Worm (Caenorhabditis elegans) whole organism, midembryonic: ENCODE results near the gene str-79.

ENCODE experiments used
- T22C8.4 ChIP-seq: fragments of 200-800 bp; sonication (Bioruptor generic); IDR thresholded peaks from 2 replicates; pipeline ENCODE4 v1.3.6; 2022; ENCODE audit warnings: missing genetic modification characterization, missing compliant biosample characterization
- tab-1 ChIP-seq: fragments of 200-800 bp; sonication (Bioruptor generic); IDR thresholded peaks from 2 replicates; pipeline ENCODE4 v1.3.6; 2022; ENCODE audit warnings: missing genetic modification characterization, missing compliant biosample characterization
- ztf-23 ChIP-seq: fragments of 200-800 bp; sonication (Bioruptor generic); IDR thresholded peaks from 2 replicates; pipeline ENCODE4 v1.3.6; 2022; ENCODE audit warnings: missing genetic modification reagents, missing genetic modification characterization, missing compliant biosample characterization
- ztf-29 ChIP-seq: fragments of 200-800 bp; sonication (Bioruptor generic); IDR thresholded peaks from 2 replicates; pipeline ENCODE4 v1.3.6; 2022; ENCODE audit warnings: missing genetic modification reagents, missing genetic modification characterization, missing compliant biosample characterization

DNA sequence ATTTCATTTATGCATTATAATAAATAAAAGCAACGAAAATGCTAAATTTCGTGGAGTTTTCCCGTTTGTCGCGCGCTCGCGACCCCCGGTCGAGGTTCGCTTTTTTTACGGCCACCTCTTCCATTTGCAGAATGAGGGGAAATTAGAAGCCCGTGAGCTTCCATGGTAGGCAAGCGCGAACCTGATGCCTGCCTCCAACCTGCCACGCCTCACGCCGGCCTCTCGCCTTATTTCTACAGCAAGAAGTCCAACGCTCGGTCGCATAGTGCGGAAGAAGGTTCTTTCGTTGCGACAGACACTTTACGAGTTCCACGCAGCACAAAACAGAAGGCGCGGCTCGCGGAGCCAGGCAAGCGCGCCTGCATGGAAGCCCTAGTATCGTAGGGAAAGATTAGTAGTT is 2.0 kb downstream of the str-79 start:
- no peak for TF ChIP-seq T22C8.4
- 0 out of 2 replicates have a peak, but pooled peaks have one; percentile 20 for TF ChIP-seq ztf-23 (GFP tag; lab: Robert Waterston, UW)
- no peak for TF ChIP-seq tab-1 (GFP tag; lab: Robert Waterston, UW)
- TF ChIP-seq ztf-29 (GFP tag; lab: Robert Waterston, UW), result no peak
